Fruit fly (Drosophila melanogaster): ENCODE data around the gene CG6693.

The CG6693 gene

dm6 chr3R:11198062-11198472 lies 23.4 kb downstream of the CG6693 start:
- peak; percentile 68 for TF ChIP-seq kay (GFP tag; ENCODE audit: borderline replicate concordance)
- TF ChIP-seq tj (GFP tag; optimal IDR thresholded peaks at IDR 0.05), result peak; percentile 81
- TF ChIP-seq Hr96 (GFP tag; optimal IDR thresholded peaks at IDR 0.05), result no peak
- TF ChIP-seq bab1 (GFP tag; optimal IDR thresholded peaks at IDR 0.05), result peak; percentile 55
- peak; percentile 92 for TF ChIP-seq cic (GFP tag; optimal IDR thresholded peaks at IDR 0.05)
- peak; percentile 9 for TF ChIP-seq CG7045 (GFP tag; optimal IDR thresholded peaks at IDR 0.05)
- no peak for TF ChIP-seq CG11617 (GFP tag; optimal IDR thresholded peaks at IDR 0.05)
- TF ChIP-seq pad (GFP tag; optimal IDR thresholded peaks at IDR 0.05), result peak; percentile 50
- peak; percentile 95 for TF ChIP-seq Mnt (GFP tag; optimal IDR thresholded peaks at IDR 0.05)

dm6 chr3R:11197389-11197716 lies 24.1 kb downstream of the CG6693 start, which contains the start of gene cu:
Gene cu, plus strand, starts transcription at chr3R:11197592.
- TF ChIP-seq bab1 (GFP tag; optimal IDR thresholded peaks at IDR 0.05) (no peak), Mnt (GFP tag; optimal IDR thresholded peaks at IDR 0.05) (peak; percentile 83)

- TF ChIP-seq CG7045 (GFP tag; optimal IDR thresholded peaks at IDR 0.05) (peak; percentile 100), Crg-1 (GFP tag; optimal IDR thresholded peaks at IDR 0.05) (peak; percentile 80), CG33017 (tag; optimal IDR thresholded peaks at IDR 0.05) (peak; percentile 97), toe (GFP tag; optimal IDR thresholded peaks at IDR 0.05) (peak; percentile 83), CG14711 (tag; optimal IDR thresholded peaks at IDR 0.05) (peak; percentile 96), CG5204 (GFP tag; optimal IDR thresholded peaks at IDR 0.05) (peak; percentile 94), Hr96 (GFP tag; optimal IDR thresholded peaks at IDR 0.05) (peak; percentile 89), Clk (GFP tag; optimal IDR thresholded peaks at IDR 0.05) (peak; percentile 98), bab1 (GFP tag; optimal IDR thresholded peaks at IDR 0.05) (peak; percentile 95), tj (GFP tag; optimal IDR thresholded peaks at IDR 0.05) (peak; percentile 89), cic (GFP tag; optimal IDR thresholded peaks at IDR 0.05) (peak; percentile 98), Mnt (GFP tag; optimal IDR thresholded peaks at IDR 0.05) (no peak), ovo (GFP tag; optimal IDR thresholded peaks at IDR 0.05) (peak; percentile 88), CG1620 (GFP tag; optimal IDR thresholded peaks at IDR 0.05) (peak; percentile 84), kay (GFP tag; ENCODE audit: borderline replicate concordance) (peak; percentile 96), CG12768 (GFP tag; optimal IDR thresholded peaks at IDR 0.05) (peak; percentile 99), pad (GFP tag; optimal IDR thresholded peaks at IDR 0.05) (peak; percentile 93), cnc (optimal IDR thresholded peaks at IDR 0.05) (no peak), CG7101 (tag; optimal IDR thresholded peaks at IDR 0.05) (peak; percentile 98), CG11617 (GFP tag; optimal IDR thresholded peaks at IDR 0.05) (peak; percentile 98)
Measured at dm6 chr3R:11196648-11197388, 24.6 kb downstream of the CG6693 start.

dm6 chr3R:11195792-11196191 lies 25.6 kb downstream of the CG6693 start, which contains the start of gene CG18577:
Gene CG18577, plus strand, starts transcription at chr3R:11196092.
- TF ChIP-seq cic (GFP tag; optimal IDR thresholded peaks at IDR 0.05) (peak; percentile 80), pad (GFP tag; optimal IDR thresholded peaks at IDR 0.05) (no peak), CG11617 (GFP tag; optimal IDR thresholded peaks at IDR 0.05) (no peak)

dm6 chr3R:11178300-11178699 lies 43.1 kb downstream of the CG6693 start:
- TF ChIP-seq kay (GFP tag; ENCODE audit: borderline replicate concordance) (peak; percentile 59), CG7101 (tag; optimal IDR thresholded peaks at IDR 0.05) (peak; percentile 53), CG14711 (tag; optimal IDR thresholded peaks at IDR 0.05) (peak; percentile 36), CG12768 (GFP tag; optimal IDR thresholded peaks at IDR 0.05) (peak; percentile 66), Clk (GFP tag; optimal IDR thresholded peaks at IDR 0.05) (no peak), Hr96 (GFP tag; optimal IDR thresholded peaks at IDR 0.05) (no peak), Mnt (GFP tag; optimal IDR thresholded peaks at IDR 0.05) (peak; percentile 2), CG7045 (GFP tag; optimal IDR thresholded peaks at IDR 0.05) (peak; percentile 49), bab1 (GFP tag; optimal IDR thresholded peaks at IDR 0.05) (no peak), CG33017 (tag; optimal IDR thresholded peaks at IDR 0.05) (peak; percentile 33), cic (GFP tag; optimal IDR thresholded peaks at IDR 0.05) (peak; percentile 60), CG5204 (GFP tag; optimal IDR thresholded peaks at IDR 0.05) (peak; percentile 12), ovo (GFP tag; optimal IDR thresholded peaks at IDR 0.05) (no peak), CG1620 (GFP tag; optimal IDR thresholded peaks at IDR 0.05) (no peak), tj (GFP tag; optimal IDR thresholded peaks at IDR 0.05) (no peak), toe (GFP tag; optimal IDR thresholded peaks at IDR 0.05) (no peak), Crg-1 (GFP tag; optimal IDR thresholded peaks at IDR 0.05) (no peak), cnc (optimal IDR thresholded peaks at IDR 0.05) (no peak), CG11617 (GFP tag; optimal IDR thresholded peaks at IDR 0.05) (peak; percentile 9)

dm6 chr3R:11177579-11177978 lies 43.9 kb downstream of the CG6693 start:
- TF ChIP-seq Crg-1 (GFP tag; optimal IDR thresholded peaks at IDR 0.05) (no peak), CG7101 (tag; optimal IDR thresholded peaks at IDR 0.05) (no peak), CG12768 (GFP tag; optimal IDR thresholded peaks at IDR 0.05) (no peak), cic (GFP tag; optimal IDR thresholded peaks at IDR 0.05) (no peak)

- TF ChIP-seq toe (GFP tag; optimal IDR thresholded peaks at IDR 0.05), result no peak
- no peak for TF ChIP-seq CG5204 (GFP tag; optimal IDR thresholded peaks at IDR 0.05)
- TF ChIP-seq Mnt (GFP tag; optimal IDR thresholded peaks at IDR 0.05), result no peak
- no peak for TF ChIP-seq pad (GFP tag; optimal IDR thresholded peaks at IDR 0.05)
- TF ChIP-seq kay (GFP tag; ENCODE audit: borderline replicate concordance), result no peak
- no peak for TF ChIP-seq ovo (GFP tag; optimal IDR thresholded peaks at IDR 0.05)
- TF ChIP-seq CG7045 (GFP tag; optimal IDR thresholded peaks at IDR 0.05), result no peak
- TF ChIP-seq cnc (optimal IDR thresholded peaks at IDR 0.05), result no peak
- TF ChIP-seq cic (GFP tag; optimal IDR thresholded peaks at IDR 0.05), result no peak
- TF ChIP-seq CG14711 (tag; optimal IDR thresholded peaks at IDR 0.05), result no peak
Measured at dm6 chr3R:11175777-11176176, 45.7 kb downstream of the CG6693 start.

Data from whole organism, adult.